Fruit fly (Drosophila melanogaster): Measurements from ENCODE around the gene Aven.

Aven gene

DNA sequence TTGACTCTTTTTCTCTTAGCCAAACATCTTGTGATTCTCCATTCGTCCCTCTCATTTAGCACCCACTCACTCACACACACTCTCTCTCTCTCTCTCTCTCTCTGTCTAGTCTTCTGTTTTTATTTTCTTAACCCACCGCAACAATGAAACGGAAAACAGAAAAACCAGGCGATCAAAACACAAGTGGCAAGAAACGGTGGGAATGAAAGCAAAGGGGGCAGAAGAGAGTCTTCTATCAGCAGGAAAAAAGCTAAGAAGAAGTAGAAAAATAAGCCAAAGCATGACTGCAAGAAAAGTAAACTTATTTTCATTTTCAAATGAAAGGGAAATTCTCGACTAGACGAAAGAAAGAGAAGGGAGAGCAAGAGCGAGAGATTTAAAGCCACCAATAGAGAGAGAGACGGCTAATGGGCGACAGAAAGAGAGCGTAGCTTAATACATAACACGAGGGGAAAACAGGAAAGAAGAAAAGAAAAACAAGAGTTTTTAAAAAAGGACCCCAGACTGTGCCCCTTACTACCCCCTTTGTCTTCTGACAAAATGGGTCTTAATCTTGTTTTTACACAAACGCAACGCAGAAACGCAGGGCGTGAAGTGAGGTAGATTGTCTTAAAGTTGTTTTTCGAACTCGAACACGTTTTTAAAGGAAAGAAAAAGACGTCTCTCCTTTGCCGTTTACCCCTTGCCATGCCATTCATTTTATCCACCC lies 44.5 kb upstream of the Aven start (continued):
- TF ChIP-seq CG10431 (GFP tag; optimal IDR thresholded peaks at IDR 0.05) = peak; percentile 31

dm6 chrX:12672317-12673172 lies 43.1 kb upstream of the Aven start:
- peak; percentile 39 for TF ChIP-seq CG15269 (tag; optimal IDR thresholded peaks at IDR 0.05)
- TF ChIP-seq grau (tag; optimal IDR thresholded peaks at IDR 0.05) = peak; percentile 16
- peak in 1 of 2 experiments; percentile 20 for TF ChIP-seq Hr51 (GFP tag; optimal IDR thresholded peaks at IDR 0.05)
- TF ChIP-seq tio (GFP tag; optimal IDR thresholded peaks at IDR 0.05) = no peak
- peak; percentile 21 for TF ChIP-seq CG30403 (GFP tag; optimal IDR thresholded peaks at IDR 0.05)
- TF ChIP-seq Rfx (GFP tag; IDR thresholded peaks at IDR 0.05) = peak; percentile 62
- no peak for TF ChIP-seq CG5180 (GFP tag; optimal IDR thresholded peaks at IDR 0.05)
- TF ChIP-seq CG17328 (GFP tag; IDR thresholded peaks at IDR 0.05) = no peak
- TF ChIP-seq CG11696 (GFP tag; IDR thresholded peaks at IDR 0.05) = peak; percentile 64; the same call in 1 of the 2 replicates
- peak; percentile 81 for TF ChIP-seq CG4360 (GFP tag; IDR thresholded peaks at IDR 0.05)
- peak; percentile 49; the same call in 1 of the 2 replicates for TF ChIP-seq Taf1 (GFP tag; IDR thresholded peaks at IDR 0.05)
- peak; percentile 25 for TF ChIP-seq CG3281 (GFP tag; optimal IDR thresholded peaks at IDR 0.05)
- TF ChIP-seq NFAT (GFP tag; IDR thresholded peaks at IDR 0.05) = peak; percentile 51; the same call in 1 of the 2 replicates
- peak; percentile 48 for TF ChIP-seq CG32772 (GFP tag; IDR thresholded peaks at IDR 0.05)
- TF ChIP-seq CG1603 (tag; optimal IDR thresholded peaks at IDR 0.05) = no peak
- peak; percentile 66 for TF ChIP-seq CG9932 (GFP tag; IDR thresholded peaks at IDR 0.05)
- no peak for TF ChIP-seq CG15479 (GFP tag; optimal IDR thresholded peaks at IDR 0.05)
- peak; percentile 74 for TF ChIP-seq cg (GFP tag; optimal IDR thresholded peaks at IDR 0.05)
- TF ChIP-seq CG3847 (GFP tag; IDR thresholded peaks at IDR 0.05) = 0 out of 2 replicates have a peak, but pooled peaks have one; percentile 20
- no peak for TF ChIP-seq Ssrp (tag; optimal IDR thresholded peaks at IDR 0.05)
- no peak for TF ChIP-seq Xrp1 (GFP tag; IDR thresholded peaks at IDR 0.05)
- TF ChIP-seq scrt (GFP tag; optimal IDR thresholded peaks at IDR 0.05) = no peak
- TF ChIP-seq dysf (GFP tag; IDR thresholded peaks at IDR 0.05) = peak; percentile 59; the same call in 2 of the 3 replicates
- 0 out of 2 replicates have a peak, but pooled peaks have one; percentile 28 for TF ChIP-seq CG14441 (GFP tag; IDR thresholded peaks at IDR 0.05)
- TF ChIP-seq dpn (GFP tag; optimal IDR thresholded peaks at IDR 0.05) = peak in 1 of 2 experiments; percentile 8
- TF ChIP-seq CG14014 (GFP tag; IDR thresholded peaks at IDR 0.05) = 0 out of 2 replicates have a peak, but pooled peaks have one; percentile 24
- peak; percentile 24 for TF ChIP-seq CG2678 (tag; optimal IDR thresholded peaks at IDR 0.05)
- TF ChIP-seq Dbx (GFP tag; IDR thresholded peaks at IDR 0.05) = 0 out of 3 replicates have a peak, but pooled peaks have one; percentile 55
- TF ChIP-seq sens (GFP tag) = peak; percentile 75
- TF ChIP-seq Myb (GFP tag; optimal IDR thresholded peaks at IDR 0.05) = no peak
- no peak for TF ChIP-seq kay (GFP tag; optimal IDR thresholded peaks at IDR 0.05)
- 0 out of 3 replicates have a peak, but pooled peaks have one; percentile 24 for TF ChIP-seq CG2199 (GFP tag; IDR thresholded peaks at IDR 0.05)
- no peak for TF ChIP-seq CG7745 (tag; optimal IDR thresholded peaks at IDR 0.05)
- TF ChIP-seq CG15696 (tag; optimal IDR thresholded peaks at IDR 0.05) = no peak
- no peak for TF ChIP-seq CG42726 (GFP tag; IDR thresholded peaks at IDR 0.05; ENCODE audit: partially characterized antibody)
- peak; percentile 2 for TF ChIP-seq Fer3 (tag; optimal IDR thresholded peaks at IDR 0.05)
- no peak for TF ChIP-seq CG8290 (GFP tag; optimal IDR thresholded peaks at IDR 0.05)
- TF ChIP-seq CG8290 (tag; optimal IDR thresholded peaks at IDR 0.05) = peak in 1 of 2 experiments; percentile 64
- no peak for TF ChIP-seq CG12104 (GFP tag; optimal IDR thresholded peaks at IDR 0.05)
- peak; percentile 4 for TF ChIP-seq gem (tag; optimal IDR thresholded peaks at IDR 0.05)
- no peak for TF ChIP-seq CG2875 (GFP tag; optimal IDR thresholded peaks at IDR 0.05)
- peak; percentile 28 for TF ChIP-seq CG7839 (tag; optimal IDR thresholded peaks at IDR 0.05)
- TF ChIP-seq Meics (GFP tag; optimal IDR thresholded peaks at IDR 0.05) = peak; percentile 37
- peak; percentile 5 for TF ChIP-seq CG15011 (GFP tag; optimal IDR thresholded peaks at IDR 0.05)
